Worm (Caenorhabditis elegans) whole organism, midembryonic: Measurements from ENCODE around the gene C42D4.3.

Experiments used
- T22C8.4 ChIP-seq: fragments of 200-800 bp; sonication (Bioruptor generic); IDR thresholded peaks from 2 replicates; pipeline ENCODE4 v1.3.6; 2022; ENCODE audit warnings: missing genetic modification characterization, missing compliant biosample characterization
- cog-1 ChIP-seq: sonication (generic microtip); optimal IDR thresholded peaks from 2 replicates; lab custom pipeline; 2016; ENCODE audit warnings: missing genetic modification characterization, missing compliant biosample characterization
- flt-1 ChIP-seq: fragments of 200-800 bp; sonication (Bioruptor generic); IDR thresholded peaks from 2 replicates; pipeline ENCODE4 v1.3.6; 2022; ENCODE audit warnings: missing genetic modification characterization, missing compliant biosample characterization
- klf-2 ChIP-seq: fragments of 200-800 bp; sonication (Bioruptor generic); conservative IDR thresholded peaks from 2 replicates; pipeline ENCODE4 v1.3.6; 2022; ENCODE audit warnings: missing genetic modification reagents, missing genetic modification characterization, missing compliant biosample characterization
- med-1 ChIP-seq: sonication (generic microtip); optimal IDR thresholded peaks from 2 replicates; lab custom pipeline; 2017; ENCODE audit warnings: missing genetic modification characterization, mild to moderate bottlenecking, missing compliant biosample characterization, antibody characterized with exemption, missing genetic modification reagents; ENCODE audit not compliant: insufficient read depth
- ref-1 ChIP-seq: fragments of 200-800 bp; sonication (Bioruptor generic); conservative IDR thresholded peaks from 2 replicates; pipeline ENCODE4 v1.3.6; 2022; ENCODE audit warnings: missing genetic modification reagents, missing genetic modification characterization, missing compliant biosample characterization
- tab-1 ChIP-seq: fragments of 200-800 bp; sonication (Bioruptor generic); IDR thresholded peaks from 2 replicates; pipeline ENCODE4 v1.3.6; 2022; ENCODE audit warnings: missing genetic modification characterization, missing compliant biosample characterization
- ztf-23 ChIP-seq: fragments of 200-800 bp; sonication (Bioruptor generic); IDR thresholded peaks from 2 replicates; pipeline ENCODE4 v1.3.6; 2022; ENCODE audit warnings: missing genetic modification reagents, missing genetic modification characterization, missing compliant biosample characterization
- ztf-29 ChIP-seq: fragments of 200-800 bp; sonication (Bioruptor generic); IDR thresholded peaks from 2 replicates; pipeline ENCODE4 v1.3.6; 2022; ENCODE audit warnings: missing genetic modification reagents, missing genetic modification characterization, missing compliant biosample characterization

- no peak for TF ChIP-seq ref-1 (GFP tag; lab: Robert Waterston, UW)
- no peak for TF ChIP-seq tab-1 (GFP tag; lab: Robert Waterston, UW)
- no peak for TF ChIP-seq T22C8.4 (GFP tag; lab: Robert Waterston, UW)
- TF ChIP-seq ztf-23 (GFP tag; lab: Robert Waterston, UW) = no peak
- TF ChIP-seq ztf-29 (GFP tag; lab: Robert Waterston, UW) = no peak
- no peak for TF ChIP-seq flt-1 (GFP tag; lab: Robert Waterston, UW)
- no peak for TF ChIP-seq klf-2 (GFP tag; lab: Robert Waterston, UW)
- no peak for TF ChIP-seq cog-1 (tag; lab: Kevin White, UChicago)
- no peak for TF ChIP-seq med-1 (GFP tag; lab: Kevin White, UChicago)
Observed at ce11 chrIV:7205969-7206368, 26.9 kb downstream of the C42D4.3 start, which contains the start of gene kcc-1.
